Worm (Caenorhabditis elegans): ENCODE measurements around the gene znf-598.

Gene znf-598

ce11 chrII:7056328-7056727, 30.7 kb downstream of the znf-598 start:
- TF ChIP-seq flt-1 (GFP tag; IDR thresholded peaks at IDR 0.05): no peak
- TF ChIP-seq aly-1 (tag; optimal IDR thresholded peaks at IDR 0.05): no peak
- no peak for TF ChIP-seq tbx-37 (GFP tag; conservative IDR thresholded peaks at IDR 0.05)
- TF ChIP-seq ceh-36 (tag; optimal IDR thresholded peaks at IDR 0.05): no peak
- TF ChIP-seq scrt-1 (GFP tag; IDR thresholded peaks at IDR 0.05): no peak
- no peak for TF ChIP-seq hmbx-1 (tag; optimal IDR thresholded peaks at IDR 0.05)

DNA sequence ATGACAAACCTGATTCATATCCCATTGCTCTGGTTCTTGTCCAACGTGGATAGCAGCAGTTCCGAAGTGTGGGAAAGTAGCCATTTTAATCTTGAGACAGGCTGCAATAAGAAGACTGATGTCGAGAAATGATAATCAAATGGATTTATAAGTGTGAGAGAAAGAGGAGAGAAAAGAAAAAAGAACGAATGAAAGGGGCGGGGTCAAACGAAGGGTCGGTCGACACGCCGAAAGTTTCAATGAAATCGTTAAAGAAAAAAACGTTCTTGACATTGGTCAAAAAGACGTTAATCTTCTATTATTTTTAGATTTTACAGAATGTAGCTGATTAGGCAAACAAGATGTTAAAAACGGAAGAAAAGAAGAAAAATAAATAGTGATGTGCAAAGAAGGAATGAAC, 32.3 kb downstream of the znf-598 start, which contains the start of gene cth-2:
Gene cth-2, minus strand, starts transcription at position 101 of the 400 bp plus-strand sequence.
- TF ChIP-seq scrt-1 (GFP tag; IDR thresholded peaks at IDR 0.05): no peak
- TF ChIP-seq ceh-13 (GFP tag; optimal IDR thresholded peaks at IDR 0.05): no peak
- no peak for TF ChIP-seq F13C5.2 (tag; optimal IDR thresholded peaks at IDR 0.05)
- no peak for TF ChIP-seq tra-4 (tag; optimal IDR thresholded peaks at IDR 0.05)
- TF ChIP-seq B0310.2 (tag; optimal IDR thresholded peaks at IDR 0.05): no peak
- TF ChIP-seq hmg-4 (GFP tag; optimal IDR thresholded peaks at IDR 0.05): no peak
- TF ChIP-seq ets-7 (tag; optimal IDR thresholded peaks at IDR 0.05): no peak
- TF ChIP-seq tbx-11 (GFP tag; IDR thresholded peaks at IDR 0.05): no peak
- TF ChIP-seq sea-1 (GFP tag; conservative IDR thresholded peaks at IDR 0.05): no peak
- no peak for TF ChIP-seq tbx-37 (GFP tag; conservative IDR thresholded peaks at IDR 0.05)
- no peak for TF ChIP-seq ceh-36 (tag; optimal IDR thresholded peaks at IDR 0.05)
- TF ChIP-seq aly-1 (tag; optimal IDR thresholded peaks at IDR 0.05): no peak
- TF ChIP-seq flt-1 (GFP tag; IDR thresholded peaks at IDR 0.05): no peak
- no peak for TF ChIP-seq pes-1 (GFP tag; IDR thresholded peaks at IDR 0.05)
- TF ChIP-seq ama-1 (optimal IDR thresholded peaks at IDR 0.05): no peak
- no peak for TF ChIP-seq hnd-1 (tag; optimal IDR thresholded peaks at IDR 0.05)
- no peak for TF ChIP-seq hmbx-1 (tag; optimal IDR thresholded peaks at IDR 0.05)

DNA sequence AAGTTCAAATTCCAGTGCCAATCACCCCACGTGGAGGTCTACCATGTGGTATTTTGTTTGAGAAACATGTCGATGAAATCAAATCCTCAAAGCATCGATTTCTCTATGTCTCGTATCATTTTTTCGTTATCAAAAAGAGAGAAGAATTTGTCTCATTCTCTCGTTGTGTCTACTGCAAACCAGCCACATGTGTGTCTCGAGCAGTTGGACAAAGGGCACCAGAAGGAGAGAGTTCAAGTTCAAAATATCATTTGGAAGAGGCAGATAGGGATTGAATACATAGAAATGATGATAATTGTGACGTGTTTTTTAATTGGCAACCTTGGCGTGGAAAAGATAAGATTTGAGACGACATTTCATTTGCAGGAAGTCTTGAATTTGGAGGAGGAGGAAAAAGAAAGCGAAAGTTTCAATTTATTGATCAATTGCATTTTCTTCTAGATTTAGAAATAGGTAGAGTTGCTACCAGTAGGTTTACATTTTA, 33.7 kb downstream of the znf-598 start:
- no peak for TF ChIP-seq hmbx-1 (tag; optimal IDR thresholded peaks at IDR 0.05)
- no peak for TF ChIP-seq tbx-11 (GFP tag; IDR thresholded peaks at IDR 0.05)
- TF ChIP-seq flt-1 (GFP tag; IDR thresholded peaks at IDR 0.05): no peak
- TF ChIP-seq hmg-4 (GFP tag; optimal IDR thresholded peaks at IDR 0.05): no peak
- TF ChIP-seq B0310.2 (tag; optimal IDR thresholded peaks at IDR 0.05): no peak

DNA sequence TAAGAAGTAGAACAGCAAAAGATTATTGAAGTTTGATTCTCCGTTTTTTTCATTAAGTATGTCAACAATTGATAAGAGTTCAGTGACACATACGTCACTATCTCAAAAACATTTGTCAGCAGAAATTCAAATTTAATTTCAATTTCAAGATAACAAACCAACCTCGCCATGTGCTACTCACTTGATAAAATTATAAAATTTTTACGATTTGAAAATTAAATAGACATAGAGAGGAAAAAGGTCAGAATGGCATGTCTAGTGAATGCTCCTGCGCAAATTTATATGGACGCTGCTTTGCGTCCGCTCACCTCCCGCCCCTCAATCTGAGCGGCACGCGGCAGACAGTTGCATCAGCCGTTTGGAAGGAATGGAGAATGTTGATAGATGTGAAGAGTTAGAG, 34.6 kb downstream of the znf-598 start:
- TF ChIP-seq hmbx-1 (tag; optimal IDR thresholded peaks at IDR 0.05) (no peak), ama-1 (optimal IDR thresholded peaks at IDR 0.05) (no peak), ets-7 (tag; optimal IDR thresholded peaks at IDR 0.05) (no peak), ceh-36 (tag; optimal IDR thresholded peaks at IDR 0.05) (no peak), flt-1 (GFP tag; IDR thresholded peaks at IDR 0.05) (no peak), pes-1 (GFP tag; IDR thresholded peaks at IDR 0.05) (no peak), ceh-13 (GFP tag; optimal IDR thresholded peaks at IDR 0.05) (no peak), hmg-4 (GFP tag; optimal IDR thresholded peaks at IDR 0.05) (no peak), tra-4 (tag; optimal IDR thresholded peaks at IDR 0.05) (no peak), aly-1 (tag; optimal IDR thresholded peaks at IDR 0.05) (no peak), B0310.2 (tag; optimal IDR thresholded peaks at IDR 0.05) (no peak), sea-1 (GFP tag; conservative IDR thresholded peaks at IDR 0.05) (no peak), hnd-1 (tag; optimal IDR thresholded peaks at IDR 0.05) (no peak), tbx-11 (GFP tag; IDR thresholded peaks at IDR 0.05) (no peak), scrt-1 (GFP tag; IDR thresholded peaks at IDR 0.05) (no peak), tbx-37 (GFP tag; conservative IDR thresholded peaks at IDR 0.05) (no peak), F13C5.2 (tag; optimal IDR thresholded peaks at IDR 0.05) (no peak)

DNA sequence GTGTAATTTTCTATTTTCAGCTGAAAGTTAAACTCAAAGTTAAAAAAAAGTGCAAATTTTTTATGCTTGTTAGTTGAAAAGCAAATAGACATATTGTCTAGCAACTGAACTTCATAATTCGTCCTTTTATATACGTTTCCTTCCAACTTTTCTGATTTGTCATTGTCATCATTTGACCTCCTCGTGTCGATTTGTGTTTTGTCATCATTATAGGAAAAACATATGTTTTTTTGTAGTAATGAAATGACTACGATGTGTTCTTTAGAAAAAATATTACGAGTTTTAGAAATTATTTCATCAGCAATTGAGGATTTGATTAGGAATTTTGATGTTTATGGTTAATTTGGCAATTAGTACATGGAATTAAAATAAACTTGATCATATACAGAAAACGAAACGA, 35.2 kb downstream of the znf-598 start:
- no peak for TF ChIP-seq hnd-1 (tag; optimal IDR thresholded peaks at IDR 0.05)
- TF ChIP-seq ets-7 (tag; optimal IDR thresholded peaks at IDR 0.05): no peak
- TF ChIP-seq hmg-4 (GFP tag; optimal IDR thresholded peaks at IDR 0.05): no peak
- TF ChIP-seq ceh-36 (tag; optimal IDR thresholded peaks at IDR 0.05): no peak
- TF ChIP-seq ceh-13 (GFP tag; optimal IDR thresholded peaks at IDR 0.05): no peak
- TF ChIP-seq scrt-1 (GFP tag; IDR thresholded peaks at IDR 0.05): no peak
- TF ChIP-seq aly-1 (tag; optimal IDR thresholded peaks at IDR 0.05): no peak
- TF ChIP-seq tbx-11 (GFP tag; IDR thresholded peaks at IDR 0.05): no peak
- TF ChIP-seq F13C5.2 (tag; optimal IDR thresholded peaks at IDR 0.05): no peak
- no peak for TF ChIP-seq B0310.2 (tag; optimal IDR thresholded peaks at IDR 0.05)
- no peak for TF ChIP-seq ama-1 (optimal IDR thresholded peaks at IDR 0.05)
- TF ChIP-seq tra-4 (tag; optimal IDR thresholded peaks at IDR 0.05): no peak
- no peak for TF ChIP-seq tbx-37 (GFP tag; conservative IDR thresholded peaks at IDR 0.05)
- TF ChIP-seq sea-1 (GFP tag; conservative IDR thresholded peaks at IDR 0.05): no peak
- TF ChIP-seq pes-1 (GFP tag; IDR thresholded peaks at IDR 0.05): no peak
- no peak for TF ChIP-seq flt-1 (GFP tag; IDR thresholded peaks at IDR 0.05)
- no peak for TF ChIP-seq hmbx-1 (tag; optimal IDR thresholded peaks at IDR 0.05)

ce11 chrII:7061730-7062129, 36.1 kb downstream of the znf-598 start, which contains the start of gene acs-6:
acs-6 (plus strand) TSS chrII:7062030.
- no peak for TF ChIP-seq hmg-4 (GFP tag; optimal IDR thresholded peaks at IDR 0.05)
- no peak for TF ChIP-seq ceh-13 (GFP tag; optimal IDR thresholded peaks at IDR 0.05)
- no peak for TF ChIP-seq tbx-11 (GFP tag; IDR thresholded peaks at IDR 0.05)
- TF ChIP-seq ets-7 (tag; optimal IDR thresholded peaks at IDR 0.05): no peak
- TF ChIP-seq hmbx-1 (tag; optimal IDR thresholded peaks at IDR 0.05): no peak
- no peak for TF ChIP-seq pes-1 (GFP tag; IDR thresholded peaks at IDR 0.05)
- TF ChIP-seq ceh-36 (tag; optimal IDR thresholded peaks at IDR 0.05): no peak
- no peak for TF ChIP-seq sea-1 (GFP tag; conservative IDR thresholded peaks at IDR 0.05)
- no peak for TF ChIP-seq hnd-1 (tag; optimal IDR thresholded peaks at IDR 0.05)

DNA sequence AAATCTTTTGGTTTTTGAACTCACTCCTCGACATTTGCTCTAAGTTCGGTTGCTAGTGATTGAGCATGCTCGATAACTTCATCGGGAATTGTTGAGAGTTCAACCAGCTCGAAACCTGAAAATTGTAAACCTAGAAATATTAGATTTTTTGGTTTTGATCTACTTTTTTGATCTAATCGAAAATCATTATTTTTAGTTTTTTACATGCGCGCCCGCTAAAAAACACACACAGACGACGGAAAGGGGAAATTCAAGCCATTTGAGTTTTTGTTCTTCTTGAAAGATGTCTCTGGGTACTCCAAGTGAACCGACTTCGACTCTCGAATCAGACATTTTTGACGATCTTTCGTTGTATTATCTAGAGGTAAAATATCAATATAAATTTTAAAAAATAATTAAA, 39.8 kb downstream of the znf-598 start, which contains the start of gene nos-2:
Gene nos-2, plus strand, starts transcription at position 228 of the 400 bp plus-strand sequence.
- TF ChIP-seq tbx-11 (GFP tag; IDR thresholded peaks at IDR 0.05) (no peak), flt-1 (GFP tag; IDR thresholded peaks at IDR 0.05) (no peak), B0310.2 (tag; optimal IDR thresholded peaks at IDR 0.05) (no peak), ceh-13 (GFP tag; optimal IDR thresholded peaks at IDR 0.05) (no peak), ceh-36 (tag; optimal IDR thresholded peaks at IDR 0.05) (no peak)

ce11 chrII:7069866-7070265, 44.3 kb downstream of the znf-598 start, which contains the start of gene him-14:
him-14 (minus strand) TSS chrII:7069966.
- TF ChIP-seq ama-1 (optimal IDR thresholded peaks at IDR 0.05): no peak
- no peak for TF ChIP-seq B0310.2 (tag; optimal IDR thresholded peaks at IDR 0.05)
- no peak for TF ChIP-seq flt-1 (GFP tag; IDR thresholded peaks at IDR 0.05)

Data from whole organism, early embryonic.